Fruit fly (Drosophila melanogaster) whole organism, larva: ENCODE measurements around the gene CheB93b.

Source experiments
- noc ChIP-seq: fragments of 200-800 bp; sonication (Bioruptor generic); optimal IDR thresholded peaks from 3 replicates; lab custom pipeline; 2019; ENCODE audit warnings: missing biosample characterization, mild to moderate bottlenecking, missing genetic modification characterization, moderate library complexity

The CheB93b gene

DNA sequence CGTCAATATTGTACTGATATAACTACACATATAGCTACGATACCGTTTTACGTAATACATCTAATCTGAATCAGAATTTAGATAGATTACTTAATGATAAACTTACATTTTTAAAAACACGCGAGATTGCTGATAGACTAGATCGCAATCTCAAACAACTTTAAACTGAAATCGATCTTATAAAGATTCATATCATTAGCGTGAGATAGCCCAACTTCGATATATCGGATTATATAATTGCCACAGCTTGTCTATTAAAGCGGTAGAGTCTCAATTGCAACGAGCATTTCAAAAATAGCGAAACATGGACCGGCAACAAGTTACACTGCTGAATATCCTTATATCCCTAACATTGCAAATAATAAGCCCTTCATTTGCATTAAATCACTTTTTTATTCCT is at the start of gene CheB93b:
Gene CheB93b, plus strand, starts transcription at position 301 of the 400 bp plus-strand sequence.
- no peak for TF ChIP-seq noc (tag; lab: Kevin White, UChicago)

- no peak for TF ChIP-seq noc (tag; lab: Kevin White, UChicago)
These were observed 49.3 kb upstream of the CheB93b start for dm6 chr3R:21359375-21360191.

dm6 chr3R:21360192-21360535 is 48.8 kb upstream of the CheB93b start:
- no peak for TF ChIP-seq noc (tag; lab: Kevin White, UChicago)

dm6 chr3R:21365262-21365661 is 43.7 kb upstream of the CheB93b start:
- peak; percentile 96 for TF ChIP-seq noc (tag; lab: Kevin White, UChicago)

dm6 chr3R:21368444-21368843 is 40.5 kb upstream of the CheB93b start:
- no peak for TF ChIP-seq noc (tag; lab: Kevin White, UChicago)

dm6 chr3R:21373403-21374326 is 35.3 kb upstream of the CheB93b start:
- TF ChIP-seq noc (tag; lab: Kevin White, UChicago) = no peak

DNA sequence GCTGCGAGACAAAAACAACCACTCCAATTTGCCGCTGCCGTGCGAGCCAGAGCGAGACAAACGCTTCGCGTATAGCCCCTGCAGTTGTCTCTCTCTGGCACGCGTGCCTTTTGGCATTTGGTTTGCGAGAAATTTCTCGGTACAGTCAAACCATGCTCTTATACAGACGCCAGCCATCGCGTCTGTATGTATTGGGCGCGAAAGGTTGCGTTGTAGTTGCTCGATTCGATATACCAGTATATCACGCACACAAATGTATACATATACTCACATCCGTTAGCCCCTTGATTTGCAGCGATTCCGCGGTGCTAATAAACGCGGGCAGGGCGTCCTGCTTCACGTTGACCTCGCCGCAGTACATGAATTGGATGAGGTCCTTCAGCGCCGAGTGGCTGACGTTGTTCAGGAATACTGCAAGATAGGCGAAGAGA is 32.6 kb upstream of the CheB93b start:
- no peak for TF ChIP-seq noc (tag; lab: Kevin White, UChicago)

- peak; percentile 4 for TF ChIP-seq noc (tag; lab: Kevin White, UChicago)
These were observed 31.9 kb upstream of the CheB93b start for dm6 chr3R:21376859-21377607.

dm6 chr3R:21378595-21378994 is 30.3 kb upstream of the CheB93b start, which contains the start of gene tin:
TSS of gene tin (plus strand) at chr3R:21378977.
- TF ChIP-seq noc (tag; lab: Kevin White, UChicago) = peak; percentile 81

- no peak for TF ChIP-seq noc (tag; lab: Kevin White, UChicago)
These were observed 29.0 kb upstream of the CheB93b start for dm6 chr3R:21379927-21380326.

DNA sequence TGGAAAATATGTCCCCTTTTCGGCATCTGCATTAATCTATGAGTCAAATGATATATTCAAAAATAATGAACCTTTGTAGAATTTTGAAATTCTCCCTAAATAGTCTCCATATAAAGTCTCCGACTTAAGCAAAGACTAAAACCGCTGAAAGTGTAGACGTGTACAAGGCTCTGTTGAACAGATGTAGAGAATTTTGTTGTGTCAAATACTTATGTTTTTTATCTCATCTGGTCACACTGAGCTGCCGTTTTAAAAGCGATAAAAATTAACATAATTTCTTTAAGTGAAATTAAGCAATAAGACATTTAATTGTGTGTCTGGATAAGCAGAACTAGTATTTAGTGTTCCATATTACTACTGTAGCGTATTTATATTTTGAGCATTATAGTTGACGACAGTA is 22.8 kb upstream of the CheB93b start:
- TF ChIP-seq noc (tag; lab: Kevin White, UChicago) = no peak

DNA sequence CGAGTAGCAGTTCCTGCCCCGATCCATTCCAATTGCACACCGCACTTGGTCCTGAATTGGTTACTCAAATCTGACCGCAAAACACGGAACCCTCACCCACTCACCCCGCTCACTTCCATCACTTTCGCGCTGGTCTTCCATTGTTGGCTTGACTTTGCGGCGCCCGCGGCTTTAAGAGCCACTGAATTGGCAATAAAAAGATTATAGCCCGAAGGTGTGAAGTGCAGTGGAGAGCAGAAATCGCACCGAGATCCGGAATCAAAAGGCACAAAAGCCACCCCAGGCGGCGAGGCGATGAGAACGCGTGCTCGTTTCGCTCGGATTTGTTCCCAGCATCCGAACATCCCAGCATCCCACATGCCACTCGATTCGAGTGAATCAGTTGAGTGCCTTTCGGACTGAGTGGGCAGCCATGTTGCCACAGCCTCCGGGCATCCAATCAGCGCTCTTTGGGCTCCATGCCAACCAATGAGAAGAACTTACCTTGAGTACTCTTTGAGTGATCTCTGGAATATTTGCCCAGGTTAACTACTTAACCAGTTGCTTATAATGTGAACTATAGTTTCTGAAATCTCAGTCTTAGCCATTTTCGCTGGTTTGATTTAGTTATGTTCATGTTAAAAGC is 21.5 kb upstream of the CheB93b start:
- TF ChIP-seq noc (tag; lab: Kevin White, UChicago) = no peak

DNA sequence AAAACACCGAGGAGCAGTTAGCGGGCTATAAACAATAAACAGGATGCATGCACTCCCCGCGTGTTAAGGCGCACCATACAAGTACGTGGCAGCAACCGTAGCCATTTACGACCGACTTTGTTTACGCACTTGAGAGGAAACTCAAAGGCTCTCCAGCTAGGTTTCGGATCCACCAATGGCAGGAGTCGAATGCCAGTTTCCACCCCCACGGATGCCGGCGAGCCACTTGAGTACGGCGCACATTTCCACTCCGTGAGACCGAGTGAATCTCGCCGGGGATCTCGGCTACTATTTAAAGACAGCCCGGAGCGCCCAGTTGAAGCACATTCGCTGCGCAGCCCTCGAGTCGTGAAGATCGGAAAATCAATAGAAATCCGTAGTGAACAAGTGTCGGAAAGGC is 20.4 kb upstream of the CheB93b start, which contains the start of gene bap:
Gene bap, plus strand, starts transcription at position 317 of the 400 bp plus-strand sequence.
- no peak for TF ChIP-seq noc (tag; lab: Kevin White, UChicago)

DNA sequence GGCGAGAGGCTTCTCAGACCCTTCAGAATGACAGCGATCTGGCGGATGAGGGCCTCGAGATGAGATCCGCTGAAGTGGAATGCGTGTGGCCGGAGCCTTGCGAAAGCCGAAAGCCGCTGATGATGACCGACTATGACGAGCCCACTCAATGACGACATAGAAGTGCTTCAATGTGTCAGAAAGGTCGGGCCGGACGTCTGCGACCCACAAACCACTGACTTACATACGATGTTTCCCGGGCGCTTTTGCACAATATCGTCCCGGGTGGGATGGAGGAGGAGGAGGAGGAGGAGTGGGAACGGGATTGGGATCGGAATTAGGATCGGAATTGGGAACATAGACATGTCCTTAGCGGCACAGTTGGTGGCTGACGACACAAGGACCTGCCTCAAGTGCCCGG is 18.0 kb upstream of the CheB93b start:
- no peak for TF ChIP-seq noc (tag; lab: Kevin White, UChicago)

- TF ChIP-seq noc (tag; lab: Kevin White, UChicago) = no peak
These were observed 16.7 kb upstream of the CheB93b start for dm6 chr3R:21392221-21392620.
